Worm (Caenorhabditis elegans) whole organism, late embryonic: ENCODE results near the gene Y17G9B.4.

Experiments
- K09A11.1 ChIP-seq: sonication (generic microtip); optimal IDR thresholded peaks from 2 replicates; lab custom pipeline; 2017; ENCODE audit warnings: antibody characterized with exemption, mild to moderate bottlenecking, missing genetic modification characterization, missing compliant biosample characterization; ENCODE audit not compliant: insufficient read depth
- Y22D7AL.16 ChIP-seq: sonication (generic microtip); optimal IDR thresholded peaks from 2 replicates; lab custom pipeline; 2016; ENCODE audit warnings: missing genetic modification characterization, missing compliant biosample characterization
- ama-1 ChIP-seq: fragments of 150-350 bp; optimal IDR thresholded peaks from 2 replicates; lab custom pipeline; 2014
- ceh-45 ChIP-seq: fragments of 200-800 bp; sonication (Bioruptor generic); IDR thresholded peaks from 2 replicates; pipeline ENCODE4 v1.3.6; 2022; ENCODE audit warnings: missing genetic modification reagents, missing genetic modification characterization, missing compliant biosample characterization
- ceh-9 ChIP-seq: sonication (generic microtip); optimal IDR thresholded peaks from 2 replicates; lab custom pipeline; 2016; ENCODE audit warnings: mild to moderate bottlenecking, missing genetic modification characterization, inconsistent platforms, missing compliant biosample characterization
- dve-1 ChIP-seq: sonication (generic microtip); optimal IDR thresholded peaks from 2 replicates; lab custom pipeline; 2017; ENCODE audit warnings: antibody characterized with exemption, mild to moderate bottlenecking, missing genetic modification characterization, missing compliant biosample characterization
- hlh-8 ChIP-seq: sonication (generic microtip); optimal IDR thresholded peaks from 2 replicates; lab custom pipeline; 2016; ENCODE audit warnings: missing genotype, missing genetic modification characterization, missing compliant biosample characterization
- lim-6 ChIP-seq: sonication (generic microtip); optimal IDR thresholded peaks from 2 replicates; lab custom pipeline; 2016; ENCODE audit warnings: missing genetic modification characterization, missing compliant biosample characterization
- lin-11 ChIP-seq: fragments of 200-800 bp; sonication (Bioruptor generic); optimal IDR thresholded peaks from 2 replicates; lab custom pipeline; 2018; ENCODE audit warnings: mild to moderate bottlenecking, missing genetic modification characterization, missing compliant biosample characterization
- nhr-11 ChIP-seq: fragments of 150-350 bp; optimal IDR thresholded peaks from 2 replicates; lab custom pipeline; 2014; ENCODE audit warnings: missing biosample characterization, missing genetic modification characterization
- pha-4 ChIP-seq: fragments of 150-350 bp; optimal IDR thresholded peaks from 2 replicates; lab custom pipeline; 2018; ENCODE audit warnings: missing biosample characterization, missing genetic modification reagents, missing genetic modification characterization
- pros-1 ChIP-seq: fragments of 150-350 bp; optimal IDR thresholded peaks from 2 replicates; lab custom pipeline; 2014; ENCODE audit warnings: missing biosample characterization, missing genetic modification reagents, missing genetic modification characterization
- zip-5 ChIP-seq: sonication (generic microtip); optimal IDR thresholded peaks from 2 replicates; lab custom pipeline; 2016; ENCODE audit warnings: missing genetic modification characterization, missing compliant biosample characterization

DNA sequence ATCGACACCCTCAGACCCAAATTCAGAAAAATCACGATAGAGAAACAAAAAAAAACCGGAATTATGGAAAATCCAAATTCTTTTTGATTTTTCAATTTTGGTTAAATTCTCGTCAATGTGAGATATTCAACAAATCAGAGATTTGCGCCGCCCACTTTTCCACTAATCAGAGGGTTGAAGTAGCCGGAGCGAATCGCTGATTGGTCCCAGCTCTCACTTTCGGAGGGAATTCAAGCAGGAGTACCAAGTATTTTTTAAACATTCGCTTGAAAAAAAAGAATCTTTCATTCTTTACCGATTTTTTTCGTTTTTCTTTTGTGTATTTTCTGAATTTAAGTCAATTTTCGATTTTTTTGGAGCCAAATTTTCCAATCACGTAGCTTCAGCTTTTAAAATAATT is 46.0 kb upstream of the Y17G9B.4 start:
- no peak for TF ChIP-seq zip-5 (tag; lab: Kevin White, UChicago)
- no peak for TF ChIP-seq lim-6 (tag; lab: Kevin White, UChicago)
- no peak for TF ChIP-seq pha-4 (tag; lab: Kevin White, UChicago)
- TF ChIP-seq ceh-45: no peak
- no peak for TF ChIP-seq dve-1 (tag; lab: Kevin White, UChicago)
- TF ChIP-seq Y22D7AL.16: no peak
- no peak for TF ChIP-seq nhr-11
- TF ChIP-seq ceh-9: no peak
- no peak for TF ChIP-seq K09A11.1 (tag; lab: Kevin White, UChicago)
- no peak for TF ChIP-seq ama-1 (lab: Kevin White, UChicago)
- no peak for TF ChIP-seq pros-1
- TF ChIP-seq lin-11 (tag; lab: Kevin White, UChicago): no peak
- TF ChIP-seq hlh-8: no peak
